Fruit fly (Drosophila melanogaster): ENCODE results near the gene mRRF2.

DNA sequence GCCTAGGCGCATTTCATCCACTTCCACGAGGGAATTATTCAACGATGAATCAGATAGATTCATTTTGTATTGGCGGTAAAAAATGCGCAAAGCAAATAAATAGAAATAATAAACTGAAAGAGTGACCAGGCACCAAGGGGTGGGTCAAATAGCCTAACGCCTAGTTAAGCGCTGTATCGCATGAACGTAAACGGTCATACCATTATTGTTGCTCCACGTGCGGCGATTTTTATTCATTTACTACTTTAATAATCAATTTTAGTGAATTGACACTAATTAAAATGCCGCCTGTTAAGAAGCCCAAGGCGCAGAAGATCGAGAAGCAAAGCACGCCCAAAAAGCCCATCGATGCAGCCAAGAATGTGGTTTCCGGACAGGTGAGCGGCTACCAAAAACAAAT lies 28.9 kb upstream of the mRRF2 start, which contains the start of the genes CG33107 and CG6937:
- no peak for TF ChIP-seq cyc (GFP tag; optimal IDR thresholded peaks at IDR 0.05)
- no peak for TF ChIP-seq OdsH (GFP tag; optimal IDR thresholded peaks at IDR 0.05)
- no peak for TF ChIP-seq CG6854 (GFP tag; optimal IDR thresholded peaks at IDR 0.05)
- no peak for TF ChIP-seq Sox102F (GFP tag; optimal IDR thresholded peaks at IDR 0.05)
- no peak for TF ChIP-seq CG34406 (GFP tag; optimal IDR thresholded peaks at IDR 0.05)
- no peak for TF ChIP-seq Gug (GFP tag; IDR thresholded peaks at IDR 0.05)
- no peak for TF ChIP-seq CG6808 (GFP tag; optimal IDR thresholded peaks at IDR 0.05)
- no peak for TF ChIP-seq CG6792 (GFP tag; optimal IDR thresholded peaks at IDR 0.05)
- TF ChIP-seq Hr4 (GFP tag; optimal IDR thresholded peaks at IDR 0.05): no peak
- TF ChIP-seq lz (GFP tag; optimal IDR thresholded peaks at IDR 0.05): no peak
- no peak for TF ChIP-seq eg (GFP tag; IDR thresholded peaks at IDR 0.05)
